Worm (Caenorhabditis elegans): ENCODE results near the gene ddx-23.

The ddx-23 gene

DNA sequence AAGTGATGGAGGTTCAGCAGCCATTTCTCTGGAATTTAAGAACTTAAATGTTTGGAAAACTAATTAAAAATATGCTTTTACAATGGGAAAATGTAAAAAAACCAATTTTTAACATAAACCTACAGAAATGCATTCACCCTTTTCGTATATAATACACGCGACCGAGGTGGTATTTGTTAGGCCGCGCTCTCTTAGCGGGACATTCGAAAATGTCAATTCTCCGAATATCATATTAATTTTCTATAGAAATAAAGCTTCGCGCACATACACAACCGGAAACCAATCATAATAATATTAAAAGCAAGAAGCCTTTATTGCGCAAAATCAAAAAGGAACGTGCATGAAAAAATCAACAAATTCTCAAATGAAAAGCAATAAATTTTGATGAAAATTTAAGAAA, at the start of gene ddx-23:
ddx-23 (minus strand) TSS at position 30 of the 400 bp plus-strand sequence.
- no peak for TF ChIP-seq unc-62 (GFP tag; optimal IDR thresholded peaks at IDR 0.05)

DNA sequence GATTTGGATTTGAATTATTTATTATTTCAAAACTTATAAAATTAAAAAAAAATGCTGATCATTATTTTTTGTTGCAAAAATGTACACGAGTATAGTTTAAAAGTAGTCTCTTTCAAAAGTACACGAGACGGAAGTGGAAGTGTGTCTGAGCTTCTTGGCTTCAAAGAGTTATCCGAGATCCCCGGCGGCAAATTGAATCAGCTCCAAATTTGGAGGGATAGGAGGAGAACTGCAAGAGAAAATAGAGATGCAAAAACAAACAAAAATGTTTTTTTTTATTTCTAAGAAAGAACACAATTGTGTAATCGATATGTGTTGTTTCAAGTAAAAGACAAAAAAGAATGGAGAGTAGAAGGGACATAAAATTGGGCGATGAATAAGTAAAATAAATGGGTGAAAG, 49.5 kb upstream of the ddx-23 start:
- no peak for TF ChIP-seq unc-62 (GFP tag; optimal IDR thresholded peaks at IDR 0.05)

DNA sequence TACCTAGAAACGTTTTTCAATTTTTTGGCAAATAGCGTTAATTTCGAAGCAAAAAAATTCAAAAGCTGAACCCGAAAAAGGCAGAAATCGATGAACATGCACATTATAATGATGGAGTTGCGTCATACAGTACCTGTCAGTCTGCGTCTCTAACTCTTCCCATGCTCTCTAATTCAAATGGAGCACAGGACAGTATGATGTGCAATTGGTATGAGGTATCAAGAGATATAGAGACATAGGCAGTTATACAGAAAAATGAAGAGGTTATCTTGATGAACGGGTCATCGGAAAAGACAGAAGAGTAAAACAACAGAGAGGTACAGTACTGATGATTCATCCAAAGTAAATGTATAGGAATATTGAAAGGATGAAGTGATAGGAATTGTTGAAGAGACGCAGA, 47.6 kb upstream of the ddx-23 start:
- no peak for TF ChIP-seq unc-62 (GFP tag; optimal IDR thresholded peaks at IDR 0.05)

DNA sequence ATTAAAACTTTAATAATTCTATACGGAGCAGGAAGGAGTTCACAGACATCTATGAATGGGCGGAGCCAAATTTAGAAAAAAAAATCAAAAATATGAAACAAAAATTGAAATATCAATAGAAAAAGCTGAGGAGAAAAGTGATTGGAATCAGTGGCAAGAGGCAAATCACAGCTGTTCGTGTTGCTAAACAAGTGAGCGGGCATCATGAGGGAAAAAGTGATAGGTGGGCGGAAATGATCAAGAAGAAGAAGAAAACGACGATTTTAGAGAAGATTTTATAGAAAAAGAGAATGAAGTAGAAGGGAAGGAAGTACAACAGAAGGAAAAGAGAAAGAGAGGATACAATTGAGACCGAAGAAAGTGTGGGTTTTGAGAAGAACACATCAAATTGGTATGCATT, 45.6 kb upstream of the ddx-23 start:
- no peak for TF ChIP-seq unc-62 (GFP tag; optimal IDR thresholded peaks at IDR 0.05)

ce11 chrIII:5897468-5897867, 44.4 kb upstream of the ddx-23 start:
- no peak for TF ChIP-seq unc-62 (GFP tag; optimal IDR thresholded peaks at IDR 0.05)

- TF ChIP-seq unc-62 (GFP tag; optimal IDR thresholded peaks at IDR 0.05): no peak
Measured at ce11 chrIII:5895913-5896312, 42.8 kb upstream of the ddx-23 start, which contains the start of gene pxl-1. pxl-1 (minus strand) TSS chrIII:5896013.

DNA sequence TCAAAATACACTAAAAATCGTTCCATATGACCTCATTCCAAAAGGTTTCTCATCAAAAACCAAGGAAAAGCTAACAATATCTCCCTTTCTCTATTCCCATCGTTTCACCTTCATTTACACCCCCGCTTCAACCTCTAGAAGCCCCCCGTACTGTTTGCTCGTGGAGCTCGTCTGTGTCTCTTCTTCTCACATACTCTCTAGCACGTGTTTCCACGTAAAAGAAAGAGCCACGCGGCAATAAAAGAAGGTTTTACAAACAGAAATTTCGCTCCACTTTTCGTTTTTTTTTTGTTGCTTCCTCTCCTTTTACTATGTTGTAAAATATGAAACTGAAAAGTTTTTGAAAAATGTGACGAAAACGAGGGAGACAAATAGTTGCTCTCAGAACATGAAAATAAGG, 39.8 kb upstream of the ddx-23 start:
- TF ChIP-seq unc-62 (GFP tag; optimal IDR thresholded peaks at IDR 0.05): no peak

- TF ChIP-seq unc-62 (GFP tag; optimal IDR thresholded peaks at IDR 0.05): no peak
Measured at ce11 chrIII:5888675-5889074, 35.6 kb upstream of the ddx-23 start, which contains the start of gene C28H8.8. C28H8.8 (minus strand) TSS chrIII:5888775.

DNA sequence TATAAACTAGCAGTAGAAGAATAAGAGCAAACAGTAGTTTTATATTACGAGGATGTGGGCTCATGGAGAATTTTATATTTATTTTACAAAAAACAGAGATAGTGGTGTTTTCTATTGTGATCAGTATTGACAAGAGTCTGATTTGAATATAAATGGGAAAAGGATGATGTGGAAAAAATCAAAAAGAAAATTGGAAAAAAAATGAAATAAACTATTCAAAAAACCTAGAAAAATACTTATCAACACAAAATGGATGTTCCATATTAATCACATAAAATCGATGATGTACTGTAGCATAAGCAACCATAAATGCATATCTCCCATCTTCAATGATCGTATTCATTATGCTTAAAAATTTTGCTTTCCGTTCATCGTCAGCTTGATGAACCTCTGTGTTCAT, 33.8 kb upstream of the ddx-23 start, which contains the start of gene C28H8.7:
C28H8.7 (minus strand) TSS at position 101 of the 400 bp plus-strand sequence.
- TF ChIP-seq unc-62 (GFP tag; optimal IDR thresholded peaks at IDR 0.05): no peak

DNA sequence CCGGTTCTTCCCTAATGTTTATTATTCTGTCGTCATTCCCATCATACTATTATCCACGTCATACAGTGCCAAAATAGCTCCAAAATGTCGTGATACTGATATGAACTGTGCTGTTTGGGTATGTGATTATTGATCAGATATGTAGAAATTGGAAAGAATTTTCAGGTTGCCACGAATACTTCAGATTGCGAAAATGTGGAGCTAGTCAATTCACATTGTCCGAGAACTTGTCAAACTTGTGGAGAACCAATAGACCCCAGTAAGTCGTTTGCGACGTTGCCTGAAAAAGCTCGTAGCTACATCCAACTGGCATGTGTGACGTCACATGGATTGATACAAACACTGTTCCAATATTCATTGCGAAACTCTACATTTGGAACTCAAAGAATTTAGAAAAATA, 31.4 kb upstream of the ddx-23 start:
- no peak for TF ChIP-seq unc-62 (GFP tag; optimal IDR thresholded peaks at IDR 0.05)

DNA sequence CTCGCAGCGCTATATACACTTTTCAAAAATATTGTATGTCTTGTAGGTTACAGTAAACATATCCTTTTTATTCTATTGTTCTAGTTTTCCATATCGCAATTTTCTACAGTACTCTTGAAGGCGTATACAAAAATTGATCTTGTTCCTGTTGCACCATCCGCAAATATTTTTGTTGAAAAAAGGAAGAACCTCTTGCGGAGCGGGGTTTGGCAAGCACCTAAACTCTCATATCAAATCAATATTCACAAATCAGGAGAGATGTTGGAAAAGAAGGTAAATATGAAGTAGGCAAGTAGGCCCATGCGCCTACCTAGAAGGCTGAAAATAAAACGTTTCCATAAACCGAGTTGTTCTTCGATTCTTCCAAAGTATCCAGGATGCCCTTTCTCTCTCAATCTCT, 30.9 kb upstream of the ddx-23 start, which contains the start of gene C28H8.5:
C28H8.5 (plus strand) TSS at position 301 of the 400 bp plus-strand sequence.
- TF ChIP-seq unc-62 (GFP tag; optimal IDR thresholded peaks at IDR 0.05): no peak

- no peak for TF ChIP-seq unc-62 (GFP tag; optimal IDR thresholded peaks at IDR 0.05)
Measured at ce11 chrIII:5883517-5883916, 30.4 kb upstream of the ddx-23 start.

DNA sequence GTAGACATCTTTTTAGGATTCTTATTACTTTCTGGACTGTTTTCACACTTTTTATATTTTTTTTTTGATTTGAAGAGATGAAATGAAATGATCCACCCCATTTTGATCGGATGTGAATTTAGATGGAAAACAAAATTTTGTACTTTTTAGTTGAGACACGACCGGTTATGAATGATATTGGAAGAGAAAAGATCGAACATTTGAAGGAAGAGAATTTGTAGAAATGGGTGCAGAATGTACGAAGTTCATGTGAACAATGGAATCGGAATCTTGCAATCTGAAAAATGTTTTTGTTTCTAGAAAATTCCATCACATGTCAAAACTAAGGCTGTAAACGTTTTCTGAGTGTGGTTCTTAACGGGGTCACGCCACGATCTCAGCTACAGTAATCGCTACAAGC, 29.8 kb upstream of the ddx-23 start, which contains the start of gene F01F1.14:
F01F1.14 (minus strand) TSS at position 101 of the 400 bp plus-strand sequence.
- TF ChIP-seq unc-62 (GFP tag; optimal IDR thresholded peaks at IDR 0.05): no peak

DNA sequence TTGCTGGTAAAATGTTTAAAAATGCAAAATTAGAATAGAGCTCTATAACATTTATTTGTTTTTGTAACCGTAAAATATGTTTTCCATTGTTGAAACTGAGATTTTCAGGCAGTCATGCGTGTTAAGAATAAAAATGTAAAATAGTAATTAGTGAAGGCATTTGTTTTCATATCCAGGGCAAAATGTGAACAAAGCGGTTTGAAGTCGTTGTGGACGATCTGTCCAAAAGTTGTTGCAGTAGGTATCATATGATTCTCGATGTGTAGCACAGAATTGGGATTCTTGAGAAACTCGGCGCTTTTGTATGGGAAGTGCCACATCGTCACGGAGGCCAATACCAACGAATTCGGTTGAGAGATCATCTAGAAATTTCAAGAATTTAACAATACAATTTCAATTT, 29.2 kb upstream of the ddx-23 start:
- TF ChIP-seq unc-62 (GFP tag; optimal IDR thresholded peaks at IDR 0.05): no peak

DNA sequence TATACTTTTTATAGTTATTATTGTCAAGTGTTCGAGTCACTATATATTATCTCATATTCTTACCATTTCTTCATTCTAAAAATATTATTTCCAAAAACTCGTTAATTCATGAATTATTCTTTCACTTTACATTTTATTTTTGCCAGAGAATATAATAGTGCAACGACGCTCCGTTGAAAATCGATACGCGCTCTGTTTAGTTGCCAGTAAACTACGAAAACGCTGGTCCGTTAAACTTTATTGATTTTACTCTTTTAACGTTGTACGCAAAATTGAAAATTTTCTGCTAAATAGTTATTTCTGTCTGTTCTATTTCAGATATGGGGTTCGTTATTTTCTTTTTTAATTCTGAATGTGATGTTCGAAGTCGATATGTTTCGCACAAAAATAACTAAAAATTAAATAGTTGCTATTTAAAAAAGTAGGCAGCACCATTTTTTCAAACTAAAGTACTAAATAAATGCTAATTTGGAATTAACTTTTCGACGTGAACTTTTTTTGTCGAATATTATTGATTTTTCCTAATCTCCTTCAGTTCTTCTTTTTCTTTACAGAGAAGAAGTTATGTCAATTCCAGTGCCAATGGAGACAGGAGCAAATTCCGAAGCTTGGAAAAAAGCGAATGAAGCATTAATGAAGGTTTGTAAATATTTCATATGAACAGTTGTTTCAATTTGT, 26.4 kb upstream of the ddx-23 start, which contains the start of gene hpo-10:
hpo-10 (plus strand) TSS at position 199 of the 678 bp plus-strand sequence.
- TF ChIP-seq unc-62 (GFP tag; optimal IDR thresholded peaks at IDR 0.05): no peak

- TF ChIP-seq unc-62 (GFP tag; optimal IDR thresholded peaks at IDR 0.05): no peak
Measured at ce11 chrIII:5878215-5878614, 25.1 kb upstream of the ddx-23 start, which contains the start of the genes mig-21 and F01F1.2. mig-21 (minus strand) TSS chrIII:5878380. F01F1.2 (plus strand) TSS chrIII:5878554.

All from whole organism, dauer.